Worm (Caenorhabditis elegans) whole organism, early embryonic: ENCODE measurements around the gene cyp-25A6.

Experiments used
- B0310.2 ChIP-seq: sonication (generic microtip); optimal IDR thresholded peaks from 2 replicates; lab custom pipeline; 2016; ENCODE audit warnings: mild to moderate bottlenecking, missing genetic modification characterization, missing compliant biosample characterization
- F13C5.2 ChIP-seq: sonication (generic microtip); optimal IDR thresholded peaks from 2 replicates; lab custom pipeline; 2017; ENCODE audit warnings: mild to moderate bottlenecking, missing genetic modification characterization, inconsistent platforms, missing compliant biosample characterization
- ama-1 ChIP-seq: fragments of 150-350 bp; optimal IDR thresholded peaks from 2 replicates; lab custom pipeline; 2014
- ceh-13 ChIP-seq: fragments of 200-800 bp; sonication (Bioruptor generic); optimal IDR thresholded peaks from 2 replicates; lab custom pipeline; 2018; ENCODE audit warnings: mild to moderate bottlenecking, missing genetic modification characterization, missing compliant biosample characterization
- ceh-36 ChIP-seq: sonication (generic microtip); optimal IDR thresholded peaks from 2 replicates; lab custom pipeline; 2016; ENCODE audit warnings: missing genetic modification characterization, inconsistent platforms, missing compliant biosample characterization
- flt-1 ChIP-seq: fragments of 200-800 bp; sonication (Bioruptor generic); IDR thresholded peaks from 2 replicates; pipeline ENCODE4 v1.3.6; 2022; ENCODE audit warnings: missing genetic modification characterization, missing compliant biosample characterization
- hmg-4 ChIP-seq: fragments of 200-800 bp; sonication (Bioruptor generic); optimal IDR thresholded peaks from 2 replicates; lab custom pipeline; 2018; ENCODE audit warnings: mild to moderate bottlenecking, missing genetic modification characterization, missing compliant biosample characterization
- hnd-1 ChIP-seq: sonication (generic microtip); optimal IDR thresholded peaks from 2 replicates; lab custom pipeline; 2016; ENCODE audit warnings: missing genetic modification characterization, missing compliant biosample characterization
- pes-1 ChIP-seq: fragments of 200-800 bp; sonication (Bioruptor generic); IDR thresholded peaks from 2 replicates; pipeline ENCODE4 v1.3.6; 2022; ENCODE audit warnings: missing genetic modification reagents, missing genetic modification characterization, missing compliant biosample characterization
- tbx-11 ChIP-seq: fragments of 200-800 bp; sonication (Bioruptor generic); IDR thresholded peaks from 2 replicates; pipeline ENCODE4 v1.3.6; 2022; ENCODE audit warnings: missing genetic modification characterization, missing compliant biosample characterization
- tbx-37 ChIP-seq: fragments of 200-800 bp; sonication (Bioruptor generic); conservative IDR thresholded peaks from 2 replicates; pipeline ENCODE4 v1.3.6; 2022; ENCODE audit warnings: missing genetic modification reagents, missing genetic modification characterization, missing compliant biosample characterization
- tra-4 ChIP-seq: sonication (generic microtip); optimal IDR thresholded peaks from 2 replicates; lab custom pipeline; 2017; ENCODE audit warnings: missing genetic modification characterization, missing compliant biosample characterization

DNA sequence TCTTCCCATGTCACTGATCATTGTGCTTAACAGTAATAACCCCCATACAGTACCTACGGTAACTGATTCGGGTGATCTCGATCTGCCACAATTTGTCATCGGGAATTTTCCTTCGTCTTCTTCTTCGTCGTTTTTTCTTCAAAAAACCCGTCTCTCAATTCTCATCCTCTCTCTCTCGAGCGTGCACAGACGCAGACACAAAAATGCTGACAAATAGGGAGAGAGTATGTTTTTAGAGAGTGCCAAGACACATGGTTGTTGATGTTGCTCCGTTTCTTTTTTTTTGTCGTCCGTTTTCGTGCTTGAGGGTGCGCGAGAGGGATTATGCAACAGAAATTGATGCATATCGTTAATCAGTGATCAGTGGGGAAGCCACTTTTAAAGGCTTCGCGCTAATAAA is 18.1 kb downstream of the cyp-25A6 start:
- no peak for TF ChIP-seq tbx-37 (GFP tag; lab: Robert Waterston, UW)
- no peak for TF ChIP-seq ama-1 (lab: Kevin White, UChicago)
- TF ChIP-seq tbx-11: no peak
- TF ChIP-seq B0310.2 (tag; lab: Kevin White, UChicago): no peak
- no peak for TF ChIP-seq pes-1 (GFP tag; lab: Robert Waterston, UW)
- no peak for TF ChIP-seq flt-1 (GFP tag; lab: Robert Waterston, UW)
- TF ChIP-seq tra-4 (tag; lab: Kevin White, UChicago): no peak
- no peak for TF ChIP-seq ceh-13 (GFP tag; lab: Kevin White, UChicago)
- TF ChIP-seq hmg-4 (GFP tag; lab: Kevin White, UChicago): no peak
- TF ChIP-seq ceh-36 (tag; lab: Kevin White, UChicago): no peak
- no peak for TF ChIP-seq hnd-1 (tag; lab: Kevin White, UChicago)
- TF ChIP-seq F13C5.2 (tag; lab: Kevin White, UChicago): no peak
